Worm (Caenorhabditis elegans): ENCODE results near the gene str-214.

Gene str-214

ce11 chrV:16350775-16351378 lies 35.8 kb downstream of the str-214 start:
- TF ChIP-seq lin-11 (tag; optimal IDR thresholded peaks at IDR 0.05) (peak; percentile 29), lin-13 (GFP tag; optimal IDR thresholded peaks at IDR 0.05) (peak; percentile 20), crh-2 (tag; optimal IDR thresholded peaks at IDR 0.05) (peak; percentile 29), aly-2 (tag; optimal IDR thresholded peaks at IDR 0.05) (no peak), sem-4 (tag; optimal IDR thresholded peaks at IDR 0.05) (no peak), nhr-237 (tag; optimal IDR thresholded peaks at IDR 0.05) (no peak), fos-1 (tag; optimal IDR thresholded peaks at IDR 0.05) (peak; percentile 52), sma-9 (GFP tag; optimal IDR thresholded peaks at IDR 0.05) (peak; percentile 60), sma-9 (tag; optimal IDR thresholded peaks at IDR 0.05) (no peak), F13H6.1 (tag; optimal IDR thresholded peaks at IDR 0.05) (peak; percentile 71), nhr-77 (tag; optimal IDR thresholded peaks at IDR 0.05) (no peak), nhr-6 (tag; optimal IDR thresholded peaks at IDR 0.05) (no peak), Y55F3AM.14 (GFP tag; optimal IDR thresholded peaks at IDR 0.05) (peak; percentile 19), snpc-4 (tag; optimal IDR thresholded peaks at IDR 0.05) (peak; percentile 11), sma-3 (GFP tag; optimal IDR thresholded peaks at IDR 0.05) (no peak), peb-1 (tag; optimal IDR thresholded peaks at IDR 0.05) (no peak), C34F6.9 (tag; optimal IDR thresholded peaks at IDR 0.05) (peak; percentile 63), mbf-1 (tag; optimal IDR thresholded peaks at IDR 0.05) (no peak), nhr-12 (tag; optimal IDR thresholded peaks at IDR 0.05) (no peak), lsy-2 (tag; optimal IDR thresholded peaks at IDR 0.05) (peak in 1 of 2 experiments; percentile 50), mdl-1 (tag; optimal IDR thresholded peaks at IDR 0.05) (peak in 1 of 2 experiments; percentile 43), nhr-21 (tag; optimal IDR thresholded peaks at IDR 0.05) (no peak), ztf-11 (tag; optimal IDR thresholded peaks at IDR 0.05) (no peak), mab-5 (tag; optimal IDR thresholded peaks at IDR 0.05) (no peak), nhr-25 (tag; optimal IDR thresholded peaks at IDR 0.05) (no peak), skn-1 (tag; optimal IDR thresholded peaks at IDR 0.05) (no peak), dmd-4 (tag; optimal IDR thresholded peaks at IDR 0.05) (no peak), ceh-16 (tag; optimal IDR thresholded peaks at IDR 0.05) (no peak), nhr-129 (tag; optimal IDR thresholded peaks at IDR 0.05) (peak; percentile 72), gmeb-1 (tag; optimal IDR thresholded peaks at IDR 0.05) (peak; percentile 41), unc-55 (GFP tag; optimal IDR thresholded peaks at IDR 0.05) (peak; percentile 78), ZK546.5 (tag; optimal IDR thresholded peaks at IDR 0.05) (no peak)

- TF ChIP-seq nhr-25 (tag; optimal IDR thresholded peaks at IDR 0.05): no peak
- no peak for TF ChIP-seq crh-2 (tag; optimal IDR thresholded peaks at IDR 0.05)
- no peak for TF ChIP-seq nhr-12 (tag; optimal IDR thresholded peaks at IDR 0.05)
- TF ChIP-seq sem-4 (tag; optimal IDR thresholded peaks at IDR 0.05): no peak
- TF ChIP-seq snpc-4 (tag; optimal IDR thresholded peaks at IDR 0.05): peak; percentile 88
These were observed 36.7 kb downstream of the str-214 start for ce11 chrV:16351757-16352156.

- TF ChIP-seq egl-27 (tag; optimal IDR thresholded peaks at IDR 0.05) (no peak), mdl-1 (tag; optimal IDR thresholded peaks at IDR 0.05) (peak in 1 of 2 experiments; percentile 64), elt-3 (tag; optimal IDR thresholded peaks at IDR 0.05) (no peak), ztf-11 (tag; optimal IDR thresholded peaks at IDR 0.05) (no peak), nhr-6 (tag; optimal IDR thresholded peaks at IDR 0.05) (no peak), elt-1 (tag; optimal IDR thresholded peaks at IDR 0.05) (no peak), dmd-4 (tag; optimal IDR thresholded peaks at IDR 0.05) (no peak), Y55F3AM.14 (GFP tag; optimal IDR thresholded peaks at IDR 0.05) (no peak), blmp-1 (tag; optimal IDR thresholded peaks at IDR 0.05; ENCODE audit: insufficient read depth) (no peak), sem-4 (tag; optimal IDR thresholded peaks at IDR 0.05) (no peak), mbf-1 (tag; optimal IDR thresholded peaks at IDR 0.05) (no peak), nhr-23 (tag; optimal IDR thresholded peaks at IDR 0.05) (no peak), fos-1 (tag; optimal IDR thresholded peaks at IDR 0.05) (no peak), lin-13 (GFP tag; optimal IDR thresholded peaks at IDR 0.05) (no peak), F13H6.1 (tag; optimal IDR thresholded peaks at IDR 0.05) (peak; percentile 56), ama-1 (optimal IDR thresholded peaks at IDR 0.05) (no peak), mab-5 (tag; optimal IDR thresholded peaks at IDR 0.05) (no peak), ZK546.5 (tag; optimal IDR thresholded peaks at IDR 0.05) (no peak), gmeb-1 (tag; optimal IDR thresholded peaks at IDR 0.05) (peak; percentile 2), aly-2 (tag; optimal IDR thresholded peaks at IDR 0.05) (no peak), unc-62 (GFP tag; optimal IDR thresholded peaks at IDR 0.05) (no peak), nhr-77 (tag; optimal IDR thresholded peaks at IDR 0.05) (no peak), lsy-2 (tag; optimal IDR thresholded peaks at IDR 0.05) (peak in 1 of 2 experiments; percentile 55), ztf-1 (GFP tag; conservative IDR thresholded peaks at IDR 0.05) (no peak), nhr-12 (tag; optimal IDR thresholded peaks at IDR 0.05) (no peak), snpc-4 (tag; optimal IDR thresholded peaks at IDR 0.05) (peak; percentile 57), ceh-82 (tag; optimal IDR thresholded peaks at IDR 0.05) (no peak), skn-1 (tag; optimal IDR thresholded peaks at IDR 0.05) (peak; percentile 34), C34F6.9 (tag; optimal IDR thresholded peaks at IDR 0.05) (peak; percentile 59), ztf-4 (tag; optimal IDR thresholded peaks at IDR 0.05) (no peak), nhr-237 (tag; optimal IDR thresholded peaks at IDR 0.05) (no peak), nhr-25 (tag; optimal IDR thresholded peaks at IDR 0.05) (no peak), nhr-21 (tag; optimal IDR thresholded peaks at IDR 0.05) (no peak), lin-11 (tag; optimal IDR thresholded peaks at IDR 0.05) (no peak), R02D3.7 (tag; optimal IDR thresholded peaks at IDR 0.05) (no peak), nhr-11 (tag; optimal IDR thresholded peaks at IDR 0.05) (no peak), alr-1 (tag; optimal IDR thresholded peaks at IDR 0.05) (no peak), ceh-16 (tag; optimal IDR thresholded peaks at IDR 0.05) (no peak), crh-2 (tag; optimal IDR thresholded peaks at IDR 0.05) (no peak), nhr-10 (tag; optimal IDR thresholded peaks at IDR 0.05) (no peak), sma-3 (GFP tag; optimal IDR thresholded peaks at IDR 0.05) (no peak)
These were observed 37.2 kb downstream of the str-214 start for ce11 chrV:16352282-16352681.

Measured in whole organism, L2 larva.